Fruit fly (Drosophila melanogaster): ENCODE results near the gene milt.
A peak's percentile ranks its signal among the peaks of the same experiment; 100 is the strongest.

- TF ChIP-seq nerfin-2 (GFP tag; IDR thresholded peaks at IDR 0.05; ENCODE audit: partially characterized antibody) (no peak), CG2120 (GFP tag; optimal IDR thresholded peaks at IDR 0.05) (no peak), grn (GFP tag; optimal IDR thresholded peaks at IDR 0.05) (no peak), CG3163 (GFP tag; optimal IDR thresholded peaks at IDR 0.05) (no peak), br (optimal IDR thresholded peaks at IDR 0.05) (no peak), croc (GFP tag; conservative IDR thresholded peaks at IDR 0.05) (no peak), kah (GFP tag; optimal IDR thresholded peaks at IDR 0.05) (peak; percentile 29), her (GFP tag; optimal IDR thresholded peaks at IDR 0.05) (no peak), Gug (GFP tag; IDR thresholded peaks at IDR 0.05) (no peak), Fer3 (tag; optimal IDR thresholded peaks at IDR 0.05) (no peak)
Measured at dm6 chr2L:7038404-7039341, 1.1 kb downstream of the milt start.
